In the genomic region with DNA sequence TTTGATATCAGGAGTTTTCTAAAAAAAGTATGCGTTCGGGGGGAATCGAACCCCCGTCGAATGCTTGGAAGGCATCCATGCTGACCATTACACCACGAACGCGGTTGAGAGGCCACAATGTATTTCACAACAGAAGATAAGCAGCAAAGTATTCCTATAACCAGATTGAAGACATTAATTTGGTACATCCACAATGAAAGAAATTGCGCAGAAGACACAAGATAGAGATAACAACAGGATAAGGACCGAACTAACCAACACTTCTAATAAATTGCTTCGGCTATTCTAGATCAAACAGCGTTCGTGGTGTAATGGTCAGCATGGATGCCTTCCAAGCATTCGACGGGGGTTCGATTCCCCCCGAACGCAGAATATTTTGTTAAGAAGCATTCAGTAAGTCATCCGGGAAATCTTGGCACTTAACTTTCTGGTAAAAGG, we compare ENCODE assay signal across 3 worm cellular contexts.
TF ChIP-seq lines count a peak whose summit lies in the region.

No protein-coding gene starts in this region.

TF ChIP-seq in whole organism, L1 larva, 84 proteins besides CTCF, POLR2A, EP300 and RAD21 (continued from another document):
- TF ChIP-seq F16B12.6 (tag; optimal IDR thresholded peaks at IDR 0.05; lab: Kevin White, UChicago) (no peak), nhr-47 (tag; optimal IDR thresholded peaks at IDR 0.05; lab: Kevin White, UChicago) (peak; percentile 4), nhr-90 (tag; optimal IDR thresholded peaks at IDR 0.05; lab: Kevin White, UChicago; ENCODE audit: poor library complexity) (peak; percentile 58), lin-35 (GFP tag; optimal IDR thresholded peaks at IDR 0.05; lab: Kevin White, UChicago) (peak in 1 of 2 experiments; percentile 40), rnt-1 (tag; optimal IDR thresholded peaks at IDR 0.05; lab: Kevin White, UChicago) (peak; percentile 11), hlh-4 (tag; optimal IDR thresholded peaks at IDR 0.05; lab: Kevin White, UChicago) (no peak), ama-1 (optimal IDR thresholded peaks at IDR 0.05; lab: Kevin White, UChicago) (no peak), tbx-2 (tag; optimal IDR thresholded peaks at IDR 0.05; lab: Kevin White, UChicago) (no peak), dsc-1 (tag; optimal IDR thresholded peaks at IDR 0.05; lab: Kevin White, UChicago) (peak; percentile 2), efl-1 (optimal IDR thresholded peaks at IDR 0.05; lab: Kevin White, UChicago) (no peak), efl-1 (GFP tag; optimal IDR thresholded peaks at IDR 0.05 in 1 of 2; lab: Kevin White, UChicago) (peak in 1 of 2 experiments; percentile 88), nhr-19 (GFP tag; conservative IDR thresholded peaks at IDR 0.05; lab: Robert Waterston, UW) (peak; percentile 45), nhr-20 (tag; optimal IDR thresholded peaks at IDR 0.05; lab: Kevin White, UChicago) (peak; percentile 22), fkh-4 (tag; optimal IDR thresholded peaks at IDR 0.05; lab: Kevin White, UChicago; ENCODE audit: borderline replicate concordance) (no peak), grh-1 (GFP tag; IDR thresholded peaks at IDR 0.05; lab: Robert Waterston, UW) (no peak), lsy-2 (tag; optimal IDR thresholded peaks at IDR 0.05; lab: Kevin White, UChicago) (no peak), ceh-90 (tag; optimal IDR thresholded peaks at IDR 0.05; lab: Kevin White, UChicago) (no peak), C16A3.4 (tag; optimal IDR thresholded peaks at IDR 0.05; lab: Kevin White, UChicago) (peak; percentile 48), mab-9 (GFP tag; IDR thresholded peaks at IDR 0.05; lab: Robert Waterston, UW) (no peak), mep-1 (tag; optimal IDR thresholded peaks at IDR 0.05; lab: Kevin White, UChicago) (peak; percentile 4), lin-13 (GFP tag; optimal IDR thresholded peaks at IDR 0.05; lab: Kevin White, UChicago) (no peak), nhr-84 (tag; optimal IDR thresholded peaks at IDR 0.05; lab: Kevin White, UChicago) (no peak), sptf-1 (tag; optimal IDR thresholded peaks at IDR 0.05; lab: Kevin White, UChicago) (no peak), swsn-7 (tag; optimal IDR thresholded peaks at IDR 0.05; lab: Kevin White, UChicago) (no peak), pag-3 (tag; optimal IDR thresholded peaks at IDR 0.05; lab: Kevin White, UChicago; ENCODE audit: borderline replicate concordance, insufficient read depth) (no peak), lir-3 (tag; optimal IDR thresholded peaks at IDR 0.05; lab: Kevin White, UChicago; ENCODE audit: poor library complexity) (no peak)

TF ChIP-seq in whole organism, L3 larva, 47 proteins besides CTCF, POLR2A, EP300 and RAD21 (continued from another document):
- TF ChIP-seq elt-3 (tag; optimal IDR thresholded peaks at IDR 0.05; lab: Kevin White, UChicago) (peak in 1 of 3 experiments; percentile 42), nhr-28 (tag; optimal IDR thresholded peaks at IDR 0.05; lab: Kevin White, UChicago) (no peak), hmg-11 (tag; optimal IDR thresholded peaks at IDR 0.05; lab: Kevin White, UChicago) (no peak), egl-5 (tag; optimal IDR thresholded peaks at IDR 0.05; lab: Kevin White, UChicago) (no peak), ceh-16 (tag; optimal IDR thresholded peaks at IDR 0.05; lab: Kevin White, UChicago) (no peak), pha-4 (tag; optimal IDR thresholded peaks at IDR 0.05; lab: Kevin White, UChicago) (no peak)

TF ChIP-seq in whole organism, young adult, 124 proteins besides CTCF, POLR2A, EP300 and RAD21 (continued from another document and continues in another):
- TF ChIP-seq ama-1 (optimal IDR thresholded peaks at IDR 0.05; lab: Kevin White, UChicago) (no peak), ama-1 (GFP tag; optimal IDR thresholded peaks at IDR 0.05; lab: Kevin White, UChicago) (peak in 1 of 2 experiments; percentile 44), B0035.1 (tag; optimal IDR thresholded peaks at IDR 0.05; lab: Kevin White, UChicago) (peak; percentile 59), ceh-91 (GFP tag; IDR thresholded peaks at IDR 0.05; lab: Robert Waterston, UW) (no peak), hlh-26 (GFP tag; conservative IDR thresholded peaks at IDR 0.05; lab: Robert Waterston, UW) (no peak), hmg-20 (GFP tag; IDR thresholded peaks at IDR 0.05; lab: Robert Waterston, UW) (peak; percentile 17; the same call in 1 of the 2 replicates), pbrm-1 (GFP tag; IDR thresholded peaks at IDR 0.05; lab: Robert Waterston, UW) (peak; percentile 74), chd-7 (tag; optimal IDR thresholded peaks at IDR 0.05; lab: Kevin White, UChicago) (peak; percentile 48), lag-1 (GFP tag; IDR thresholded peaks at IDR 0.05; lab: Robert Waterston, UW) (no peak), ztf-3 (GFP tag; optimal IDR thresholded peaks at IDR 0.05; lab: Kevin White, UChicago) (no peak), T07F8.4 (tag; optimal IDR thresholded peaks at IDR 0.05; lab: Kevin White, UChicago) (peak; percentile 47), sea-2 (GFP tag; IDR thresholded peaks at IDR 0.05; lab: Robert Waterston, UW) (no peak), somi-1 (GFP tag; optimal IDR thresholded peaks at IDR 0.05; lab: Kevin White, UChicago) (no peak), egl-18 (GFP tag; IDR thresholded peaks at IDR 0.05; lab: Robert Waterston, UW) (no peak), mel-28 (tag; optimal IDR thresholded peaks at IDR 0.05; lab: Kevin White, UChicago; ENCODE audit: borderline replicate concordance) (no peak), sptf-2 (GFP tag; optimal IDR thresholded peaks at IDR 0.05; lab: Kevin White, UChicago) (no peak), tbx-9 (tag; optimal IDR thresholded peaks at IDR 0.05; lab: Kevin White, UChicago; ENCODE audit: borderline replicate concordance) (no peak), lsy-27 (tag; optimal IDR thresholded peaks at IDR 0.05; lab: Kevin White, UChicago; ENCODE audit: borderline replicate concordance, insufficient read depth) (no peak), F33H1.4 (GFP tag; IDR thresholded peaks at IDR 0.05; lab: Robert Waterston, UW) (no peak), F23B12.7 (tag; optimal IDR thresholded peaks at IDR 0.05; lab: Kevin White, UChicago; ENCODE audit: insufficient read depth) (no peak), lin-54 (GFP tag; optimal IDR thresholded peaks at IDR 0.05; lab: Kevin White, UChicago) (peak; percentile 25), egl-44 (GFP tag; IDR thresholded peaks at IDR 0.05; lab: Robert Waterston, UW) (no peak), B0336.3 (GFP tag; IDR thresholded peaks at IDR 0.05; lab: Robert Waterston, UW) (no peak; the same call in 1 of the 2 replicates), lsl-1 (GFP tag; optimal IDR thresholded peaks at IDR 0.05; lab: Kevin White, UChicago) (no peak), madf-3 (GFP tag; IDR thresholded peaks at IDR 0.05; lab: Robert Waterston, UW) (no peak), ceh-27 (GFP tag; optimal IDR thresholded peaks at IDR 0.05; lab: Kevin White, UChicago) (peak; percentile 27), B0019.2 (GFP tag; conservative IDR thresholded peaks at IDR 0.05; lab: Robert Waterston, UW) (no peak), F52B5.7 (tag; optimal IDR thresholded peaks at IDR 0.05; lab: Kevin White, UChicago) (peak; percentile 72), snpc-4 (GFP tag; optimal IDR thresholded peaks at IDR 0.05; lab: Kevin White, UChicago) (peak; percentile 67), snpc-4 (tag; optimal IDR thresholded peaks at IDR 0.05; lab: Kevin White, UChicago) (peak in 3 of 4 experiments; percentile 14 to 65 (median 53)), nhr-179 (tag; optimal IDR thresholded peaks at IDR 0.05; lab: Kevin White, UChicago) (no peak), F57C9.4 (tag; optimal IDR thresholded peaks at IDR 0.05; lab: Kevin White, UChicago) (no peak), D2030.7 (GFP tag; IDR thresholded peaks at IDR 0.05; lab: Robert Waterston, UW) (peak; percentile 78; the same call in 1 of the 2 replicates), ztf-22 (GFP tag; optimal IDR thresholded peaks at IDR 0.05; lab: Kevin White, UChicago) (peak; percentile 5), let-607 (tag; optimal IDR thresholded peaks at IDR 0.05; lab: Kevin White, UChicago) (peak; percentile 15 to 37), fkh-3 (tag; optimal IDR thresholded peaks at IDR 0.05; lab: Kevin White, UChicago) (no peak), snpc-1.1 (tag; optimal IDR thresholded peaks at IDR 0.05; lab: Kevin White, UChicago; ENCODE audit: insufficient read depth) (peak; percentile 2), hrde-1 (tag; optimal IDR thresholded peaks at IDR 0.05; lab: Kevin White, UChicago; ENCODE audit: borderline replicate concordance) (peak; percentile 28), akir-1 (GFP tag; optimal IDR thresholded peaks at IDR 0.05; lab: Kevin White, UChicago) (no peak), tbp1 (GFP tag; optimal IDR thresholded peaks at IDR 0.05; lab: Kevin White, UChicago) (peak; percentile 89), repo-1 (tag; optimal IDR thresholded peaks at IDR 0.05; lab: Kevin White, UChicago) (peak; percentile 70), ztf-28 (GFP tag; IDR thresholded peaks at IDR 0.05; lab: Robert Waterston, UW) (0 out of 2 replicates have a peak, but pooled peaks have one; percentile 21), dox-1 (GFP tag; IDR thresholded peaks at IDR 0.05; lab: Robert Waterston, UW) (peak; percentile 79), ztf-26 (tag; optimal IDR thresholded peaks at IDR 0.05; lab: Kevin White, UChicago) (peak; percentile 52), Y53G8AR.9 (GFP tag; conservative IDR thresholded peaks at IDR 0.05; lab: Robert Waterston, UW) (no peak), zim-3 (tag; optimal IDR thresholded peaks at IDR 0.05; lab: Kevin White, UChicago) (peak; percentile 52), F39B2.1 (GFP tag; IDR thresholded peaks at IDR 0.05; lab: Robert Waterston, UW) (no peak), ccch-3 (GFP tag; optimal IDR thresholded peaks at IDR 0.05; lab: Kevin White, UChicago) (no peak), Y79H2A.3 (GFP tag; conservative IDR thresholded peaks at IDR 0.05; lab: Robert Waterston, UW) (0 out of 2 replicates have a peak, but pooled peaks have one; percentile 48), hmg-1.2 (GFP tag; IDR thresholded peaks at IDR 0.05; lab: Robert Waterston, UW) (peak; percentile 72), nhr-27 (tag; optimal IDR thresholded peaks at IDR 0.05; lab: Kevin White, UChicago) (no peak), C06A6.2 (GFP tag; conservative IDR thresholded peaks at IDR 0.05; lab: Robert Waterston, UW) (no peak), gei-17 (GFP tag; optimal IDR thresholded peaks at IDR 0.05; lab: Kevin White, UChicago) (peak; percentile 34), K11D2.4 (GFP tag; IDR thresholded peaks at IDR 0.05; lab: Robert Waterston, UW) (peak; percentile 42; the same call in 1 of the 2 replicates), rcor-1 (GFP tag; IDR thresholded peaks at IDR 0.05; lab: Robert Waterston, UW) (0 out of 2 replicates have a peak, but pooled peaks have one; percentile 26), lin-35 (GFP tag; optimal IDR thresholded peaks at IDR 0.05; lab: Kevin White, UChicago) (peak in 1 of 3 experiments; percentile 59), hlh-12 (tag; optimal IDR thresholded peaks at IDR 0.05; lab: Kevin White, UChicago) (no peak), efl-1 (GFP tag; optimal IDR thresholded peaks at IDR 0.05; lab: Kevin White, UChicago) (peak; percentile 6), ceh-40 (GFP tag; IDR thresholded peaks at IDR 0.05; lab: Robert Waterston, UW) (peak; percentile 42; the same call in 1 of the 2 replicates), rpc-1 (optimal IDR thresholded peaks at IDR 0.05; lab: Kevin White, UChicago) (peak; percentile 95), rpc-1 (tag; optimal IDR thresholded peaks at IDR 0.05; lab: Kevin White, UChicago) (peak; percentile 95), ZK185.1 (tag; optimal IDR thresholded peaks at IDR 0.05; lab: Kevin White, UChicago; ENCODE audit: poor library complexity, severe bottlenecking) (peak; percentile 89), T26A5.8 (tag; optimal IDR thresholded peaks at IDR 0.05; lab: Kevin White, UChicago) (peak; percentile 17), him-1 (tag; optimal IDR thresholded peaks at IDR 0.05; lab: Kevin White, UChicago) (peak; percentile 79), F10E7.11 (tag; optimal IDR thresholded peaks at IDR 0.05; lab: Kevin White, UChicago) (peak; percentile 15), attf-5 (GFP tag; optimal IDR thresholded peaks at IDR 0.05; lab: Kevin White, UChicago) (peak; percentile 23), zfh-2 (GFP tag; conservative IDR thresholded peaks at IDR 0.05; lab: Robert Waterston, UW) (no peak), sdz-38 (tag; optimal IDR thresholded peaks at IDR 0.05; lab: Kevin White, UChicago) (no peak), bed-2 (GFP tag; IDR thresholded peaks at IDR 0.05; lab: Robert Waterston, UW) (no peak), attf-6 (GFP tag; IDR thresholded peaks at IDR 0.05; lab: Robert Waterston, UW) (no peak), snpc-1.3 (tag; optimal IDR thresholded peaks at IDR 0.05; lab: Kevin White, UChicago; ENCODE audit: insufficient read depth) (peak; percentile 50), lin-26 (GFP tag; IDR thresholded peaks at IDR 0.05; lab: Robert Waterston, UW) (peak; percentile 84), ceh-100 (GFP tag; IDR thresholded peaks at IDR 0.05; lab: Robert Waterston, UW) (no peak), cebp-2 (GFP tag; IDR thresholded peaks at IDR 0.05; lab: Robert Waterston, UW) (no peak), xnd-1 (tag; optimal IDR thresholded peaks at IDR 0.05; lab: Kevin White, UChicago) (no peak), die-1 (tag; optimal IDR thresholded peaks at IDR 0.05; lab: Kevin White, UChicago) (peak; percentile 92), lin-40 (tag; optimal IDR thresholded peaks at IDR 0.05; lab: Kevin White, UChicago) (peak; percentile 74), ceh-79 (tag; optimal IDR thresholded peaks at IDR 0.05; lab: Kevin White, UChicago) (peak; percentile 41), mes-4 (tag; optimal IDR thresholded peaks at IDR 0.05; lab: Kevin White, UChicago) (peak; percentile 79), F22D6.2 (tag; optimal IDR thresholded peaks at IDR 0.05; lab: Kevin White, UChicago) (peak; percentile 14), ekl-4 (GFP tag; IDR thresholded peaks at IDR 0.05; lab: Robert Waterston, UW) (peak; percentile 63; the same call in 1 of the 2 replicates), F37B4.10 (GFP tag; IDR thresholded peaks at IDR 0.05; lab: Robert Waterston, UW) (no peak), nfya-1 (tag; optimal IDR thresholded peaks at IDR 0.05; lab: Kevin White, UChicago; ENCODE audit: borderline replicate concordance, insufficient read depth) (no peak), athp-1 (tag; optimal IDR thresholded peaks at IDR 0.05; lab: Kevin White, UChicago) (peak; percentile 37), hsf-1 (GFP tag; IDR thresholded peaks at IDR 0.05; lab: Robert Waterston, UW) (no peak), egrh-3 (GFP tag; IDR thresholded peaks at IDR 0.05; lab: Robert Waterston, UW) (peak; percentile 25; the same call in 1 of the 2 replicates), dpl-1 (GFP tag; optimal IDR thresholded peaks at IDR 0.05; lab: Kevin White, UChicago) (no peak), Y95B8A.8 (GFP tag; IDR thresholded peaks at IDR 0.05; lab: Robert Waterston, UW) (no peak), mcd-1 (GFP tag; IDR thresholded peaks at IDR 0.05; lab: Robert Waterston, UW) (no peak; the same call in 1 of the 2 replicates), ztf-6 (GFP tag; IDR thresholded peaks at IDR 0.05; lab: Robert Waterston, UW) (0 out of 2 replicates have a peak, but pooled peaks have one; percentile 30), unc-130 (GFP tag; optimal IDR thresholded peaks at IDR 0.05; lab: Kevin White, UChicago) (no peak), tlf-1 (GFP tag; optimal IDR thresholded peaks at IDR 0.05; lab: Kevin White, UChicago) (peak; percentile 46), nhr-80 (tag; optimal IDR thresholded peaks at IDR 0.05; lab: Kevin White, UChicago) (peak; percentile 18), nhr-90 (tag; optimal IDR thresholded peaks at IDR 0.05; lab: Kevin White, UChicago) (peak; percentile 76), lir-1 (GFP tag; conservative IDR thresholded peaks at IDR 0.05; lab: Robert Waterston, UW) (peak; percentile 42; the same call in 1 of the 2 replicates)
